Fruit fly (Drosophila melanogaster) whole organism, prepupa: ENCODE measurements around the gene CG17477.

Experiments
- Blimp-1 ChIP-seq: fragments of 200-800 bp; sonication (Bioruptor generic); optimal IDR thresholded peaks from 3 replicates; lab custom pipeline; 2017; ENCODE audit warnings: missing biosample characterization, missing genetic modification characterization, mild to moderate bottlenecking, moderate library complexity, missing genetic modification reagents
- CG11294 ChIP-seq: fragments of 200-800 bp; sonication (Bioruptor generic); IDR thresholded peaks from 2 replicates; pipeline ENCODE4 v1.3.6; 2022; ENCODE audit warnings: missing biosample characterization, missing genetic modification characterization
- CG15336 ChIP-seq: fragments of 200-800 bp; sonication (Bioruptor generic); IDR thresholded peaks from 2 replicates; pipeline ENCODE4 v1.3.6; 2022; ENCODE audit warnings: missing biosample characterization, missing genetic modification characterization
- CG1621 ChIP-seq: fragments of 200-800 bp; sonication (Bioruptor generic); optimal IDR thresholded peaks from 3 replicates; lab custom pipeline; 2018; ENCODE audit warnings: missing biosample characterization, mild to moderate bottlenecking, missing genetic modification characterization
- CG16779 ChIP-seq: fragments of 200-800 bp; sonication (Bioruptor generic); optimal IDR thresholded peaks from 3 replicates; lab custom pipeline; 2017; ENCODE audit warnings: missing biosample characterization, mild to moderate bottlenecking, missing genetic modification characterization
- CG3032 ChIP-seq: fragments of 200-800 bp; optimal IDR thresholded peaks from 2 replicates; lab custom pipeline; 2019; ENCODE audit warnings: missing biosample characterization, mild to moderate bottlenecking, missing genetic modification characterization, moderate library complexity
- CG31627 ChIP-seq: fragments of 200-800 bp; sonication (Bioruptor generic); optimal IDR thresholded peaks from 3 replicates; lab custom pipeline; 2016; ENCODE audit warnings: missing biosample characterization, missing genetic modification characterization
- CG32006 ChIP-seq: fragments of 200-800 bp; sonication (Bioruptor generic); optimal IDR thresholded peaks from 3 replicates; lab custom pipeline; 2017; ENCODE audit warnings: missing biosample characterization, mild to moderate bottlenecking, missing genetic modification characterization
- CG3919 ChIP-seq: fragments of 200-800 bp; sonication (Bioruptor generic); optimal IDR thresholded peaks from 3 replicates; lab custom pipeline; 2016; ENCODE audit warnings: missing biosample characterization, missing genetic modification characterization
- CG6163 ChIP-seq: fragments of 200-800 bp; sonication (Bioruptor generic); IDR thresholded peaks from 3 replicates; pipeline ENCODE4 v1.3.6; 2022; ENCODE audit warnings: missing biosample characterization, missing genetic modification characterization
- CG6276 ChIP-seq: fragments of 200-800 bp; sonication (Bioruptor generic); optimal IDR thresholded peaks from 2 replicates; lab custom pipeline; 2017; ENCODE audit warnings: missing biosample characterization, mild to moderate bottlenecking, missing genetic modification characterization
- CG6792 ChIP-seq: fragments of 200-800 bp; sonication (Bioruptor generic); optimal IDR thresholded peaks from 3 replicates; lab custom pipeline; 2016; ENCODE audit warnings: missing biosample characterization, missing genetic modification characterization
- CG6808 ChIP-seq: fragments of 200-800 bp; sonication (Bioruptor generic); optimal IDR thresholded peaks from 3 replicates; lab custom pipeline; 2017; ENCODE audit warnings: missing biosample characterization, missing genetic modification characterization, mild to moderate bottlenecking, moderate library complexity, missing genetic modification reagents
- CG7368 ChIP-seq: fragments of 200-800 bp; sonication (Bioruptor generic); optimal IDR thresholded peaks from 3 replicates; lab custom pipeline; 2016; ENCODE audit warnings: missing biosample characterization, missing genetic modification characterization
- CG8119 ChIP-seq: fragments of 200-800 bp; sonication (Bioruptor generic); IDR thresholded peaks from 3 replicates; pipeline ENCODE4 v1.3.6; 2022; ENCODE audit warnings: missing biosample characterization, missing genetic modification characterization
- CG8319 ChIP-seq: fragments of 200-800 bp; sonication (Bioruptor generic); optimal IDR thresholded peaks from 3 replicates; lab custom pipeline; 2016; ENCODE audit warnings: missing biosample characterization, missing genetic modification characterization
- CG8632 ChIP-seq: fragments of 200-800 bp; sonication (Bioruptor generic); optimal IDR thresholded peaks from 3 replicates; lab custom pipeline; 2016; ENCODE audit warnings: missing biosample characterization, missing genetic modification characterization
- Eip75B ChIP-seq: fragments of 200-800 bp; sonication (Bioruptor generic); optimal IDR thresholded peaks from 3 replicates; lab custom pipeline; 2016; ENCODE audit warnings: missing biosample characterization, missing genetic modification characterization
- Eip78C ChIP-seq: fragments of 200-800 bp; sonication (Bioruptor generic); peaks from one replicate; lab custom pipeline; 2016; ENCODE audit warnings: missing biosample characterization, missing genetic modification characterization
- Ets21C ChIP-seq: fragments of 200-800 bp; sonication (Bioruptor generic); optimal IDR thresholded peaks from 3 replicates; lab custom pipeline; 2016; ENCODE audit warnings: missing biosample characterization, missing genetic modification characterization
- Ets96B ChIP-seq: fragments of 200-800 bp; optimal IDR thresholded peaks from 2 replicates; lab custom pipeline; 2019; ENCODE audit warnings: missing biosample characterization, mild to moderate bottlenecking, missing genetic modification characterization, moderate library complexity
- Gug ChIP-seq: fragments of 200-800 bp; sonication (Bioruptor generic); IDR thresholded peaks from 2 replicates; pipeline ENCODE4 v1.3.6; 2022; ENCODE audit warnings: missing biosample characterization, missing genetic modification characterization
- Hr39 ChIP-seq: fragments of 200-800 bp; sonication (Bioruptor generic); optimal IDR thresholded peaks from 2 replicates; lab custom pipeline; 2016; ENCODE audit warnings: missing biosample characterization, missing genetic modification characterization
- Hr4 ChIP-seq: fragments of 200-800 bp; sonication (Bioruptor generic); optimal IDR thresholded peaks from 3 replicates; lab custom pipeline; 2016; ENCODE audit warnings: missing biosample characterization, missing genetic modification characterization
- OdsH ChIP-seq: fragments of 200-800 bp; sonication (Bioruptor generic); optimal IDR thresholded peaks from 3 replicates; lab custom pipeline; 2016; ENCODE audit warnings: missing biosample characterization, missing genetic modification characterization
- Smox ChIP-seq: fragments of 200-800 bp; sonication (Bioruptor generic); optimal IDR thresholded peaks from 3 replicates; lab custom pipeline; 2016; ENCODE audit warnings: missing biosample characterization, missing genetic modification characterization
- Sox102F ChIP-seq: fragments of 200-800 bp; sonication (Bioruptor generic); optimal IDR thresholded peaks from 2 replicates; lab custom pipeline; 2016; ENCODE audit warnings: missing biosample characterization, mild to moderate bottlenecking, missing genetic modification characterization
- Sox14 ChIP-seq: fragments of 200-800 bp; sonication (Bioruptor generic); optimal IDR thresholded peaks from 3 replicates; lab custom pipeline; 2016; ENCODE audit warnings: missing biosample characterization, missing genetic modification characterization
- acj6 ChIP-seq: fragments of 200-800 bp; sonication (Bioruptor generic); optimal IDR thresholded peaks from 3 replicates; lab custom pipeline; 2016; ENCODE audit warnings: missing biosample characterization, missing genetic modification characterization
- cyc ChIP-seq: fragments of 200-800 bp; sonication (Bioruptor generic); optimal IDR thresholded peaks from 3 replicates; lab custom pipeline; 2016; ENCODE audit warnings: missing biosample characterization, missing genetic modification characterization
- dac ChIP-seq: fragments of 200-800 bp; sonication (Bioruptor generic); optimal IDR thresholded peaks from 2 replicates; lab custom pipeline; 2017; ENCODE audit warnings: missing biosample characterization, mild to moderate bottlenecking, missing genetic modification characterization
- esn ChIP-seq: fragments of 200-800 bp; sonication (Bioruptor generic); optimal IDR thresholded peaks from 2 replicates; lab custom pipeline; 2016; ENCODE audit warnings: missing biosample characterization, mild to moderate bottlenecking, missing genetic modification characterization, moderate library complexity
- fd85E ChIP-seq: fragments of 200-800 bp; sonication (Bioruptor generic); optimal IDR thresholded peaks from 3 replicates; lab custom pipeline; 2016; ENCODE audit warnings: missing biosample characterization, missing genetic modification characterization
- net ChIP-seq: fragments of 200-800 bp; sonication (Bioruptor generic); optimal IDR thresholded peaks from 3 replicates; lab custom pipeline; 2016; ENCODE audit warnings: missing biosample characterization, missing genetic modification characterization
- pdm3 ChIP-seq: fragments of 200-800 bp; sonication (Bioruptor generic); optimal IDR thresholded peaks from 3 replicates; lab custom pipeline; 2016; ENCODE audit warnings: missing biosample characterization, missing genetic modification characterization
- spab ChIP-seq: fragments of 200-800 bp; sonication (Bioruptor generic); optimal IDR thresholded peaks from 2 replicates; lab custom pipeline; 2017; ENCODE audit warnings: missing biosample characterization, mild to moderate bottlenecking, missing genetic modification characterization, missing genetic modification reagents
- svp ChIP-seq: fragments of 200-800 bp; sonication (Bioruptor generic); peaks from one replicate; lab custom pipeline; 2016; ENCODE audit warnings: missing biosample characterization, missing genetic modification characterization
- vri ChIP-seq: fragments of 200-800 bp; sonication (Bioruptor generic); optimal IDR thresholded peaks from 3 replicates; lab custom pipeline; 2016; ENCODE audit warnings: missing biosample characterization, mild to moderate bottlenecking, missing genetic modification characterization

Gene CG17477

dm6 chr3R:17151376-17152026, 24.8 kb upstream of the CG17477 start, which contains the start of gene CG5292 (continued):
- TF ChIP-seq CG6808 (GFP tag; lab: Kevin White, UChicago) (peak; percentile 54), dac (GFP tag; lab: Kevin White, UChicago) (no peak), CG7368 (no peak), CG32006 (GFP tag; lab: Kevin White, UChicago) (no peak), CG8632 (GFP tag; lab: Kevin White, UChicago) (peak; percentile 1), CG1621 (peak; percentile 28), Hr4 (GFP tag; lab: Kevin White, UChicago) (peak; percentile 49), pdm3 (GFP tag; lab: Kevin White, UChicago) (no peak), Blimp-1 (GFP tag; lab: Kevin White, UChicago) (no peak), CG6163 (peak; percentile 69; the same call in 2 of the 3 replicates), CG6276 (GFP tag; lab: Kevin White, UChicago) (no peak), esn (GFP tag; lab: Kevin White, UChicago) (no peak), svp (peak; percentile 84), CG15336 (GFP tag; lab: Robert Waterston, UW) (peak; percentile 49; the same call in 1 of the 2 replicates), CG3919 (GFP tag; lab: Kevin White, UChicago) (peak; percentile 50), Eip75B (GFP tag; lab: Kevin White, UChicago) (no peak)

DNA sequence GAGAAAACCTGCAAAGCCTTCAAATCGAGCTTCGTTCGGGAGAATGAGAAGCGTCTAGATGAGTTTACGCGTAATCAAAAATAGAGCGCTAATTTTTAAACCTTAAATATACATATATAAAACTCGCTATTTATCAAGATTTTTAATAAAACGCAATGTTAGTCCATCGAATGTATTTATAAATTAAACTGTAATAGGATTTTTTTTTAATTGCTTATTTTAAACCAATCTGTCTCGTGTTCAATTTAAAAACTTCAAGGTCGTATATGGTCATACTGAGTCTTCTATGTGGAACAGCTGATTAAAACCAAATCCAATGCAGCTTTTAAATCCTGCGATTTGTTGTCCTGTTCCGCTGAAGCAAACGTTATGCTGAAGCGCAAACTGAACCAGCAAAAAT, 23.5 kb upstream of the CG17477 start, which contains the start of gene Smug:
TSS of gene Smug (plus strand) at position 301 of the 400 bp plus-strand sequence.
- TF ChIP-seq Hr4 (GFP tag; lab: Kevin White, UChicago) (no peak), vri (no peak), CG8319 (GFP tag; lab: Kevin White, UChicago) (no peak), OdsH (GFP tag; lab: Kevin White, UChicago) (no peak), Gug (GFP tag; lab: Robert Waterston, UW) (no peak), net (GFP tag; lab: Kevin White, UChicago) (no peak), CG16779 (no peak), CG6276 (GFP tag; lab: Kevin White, UChicago) (no peak), Ets21C (no peak), Eip78C (GFP tag; lab: Kevin White, UChicago) (no peak), CG6163 (no peak), CG1621 (no peak)
- TF ChIP-seq, all 60 proteins: peak for 0

dm6 chr3R:17149080-17149746, 22.5 kb upstream of the CG17477 start, which contains the start of the genes m-cup and Det:
Gene m-cup, minus strand, starts transcription at chr3R:17149412.
Gene Det, plus strand, starts transcription at chr3R:17149667.
- TF ChIP-seq cyc (GFP tag; lab: Kevin White, UChicago) (peak; percentile 21), spab (GFP tag; lab: Kevin White, UChicago) (no peak), Sox14 (GFP tag; lab: Kevin White, UChicago) (peak; percentile 20), pdm3 (GFP tag; lab: Kevin White, UChicago) (peak; percentile 11), Hr39 (peak; percentile 27), CG3919 (GFP tag; lab: Kevin White, UChicago) (peak; percentile 29), CG8119 (GFP tag; lab: Robert Waterston, UW) (0 out of 3 replicates have a peak, but pooled peaks have one; percentile 30), CG6792 (no peak), Ets96B (tag; lab: Kevin White, UChicago) (no peak), CG11294 (GFP tag; lab: Robert Waterston, UW) (no peak), CG16779 (no peak), CG1621 (no peak), CG6808 (GFP tag; lab: Kevin White, UChicago) (no peak), acj6 (GFP tag; lab: Kevin White, UChicago) (no peak), Smox (peak; percentile 10), CG31627 (peak; percentile 15), net (GFP tag; lab: Kevin White, UChicago) (peak; percentile 0), fd85E (GFP tag; lab: Kevin White, UChicago) (no peak), CG6163 (0 out of 3 replicates have a peak, but pooled peaks have one; percentile 13), CG6276 (GFP tag; lab: Kevin White, UChicago) (no peak), Eip78C (GFP tag; lab: Kevin White, UChicago) (peak; percentile 74), CG3032 (tag; lab: Kevin White, UChicago) (no peak), Sox102F (GFP tag; lab: Kevin White, UChicago) (no peak), vri (no peak), svp (no peak), Ets21C (peak; percentile 26)
